Fruit fly (Drosophila melanogaster) whole organism, prepupa: ENCODE data around the gene Ets21C.

ENCODE experiments used
- CG10631 ChIP-seq: fragments of 200-800 bp; sonication (Bioruptor generic); optimal IDR thresholded peaks from 2 replicates; lab custom pipeline; 2016; ENCODE audit warnings: missing biosample characterization, missing genetic modification characterization
- CG10669 ChIP-seq: fragments of 200-800 bp; sonication (Bioruptor generic); optimal IDR thresholded peaks from 3 replicates; lab custom pipeline; 2018; ENCODE audit warnings: missing biosample characterization, mild to moderate bottlenecking, missing genetic modification characterization, moderate library complexity
- CG11294 ChIP-seq: fragments of 200-800 bp; sonication (Bioruptor generic); IDR thresholded peaks from 2 replicates; pipeline ENCODE4 v1.3.6; 2022; ENCODE audit warnings: missing biosample characterization, missing genetic modification characterization
- CG11762 ChIP-seq: fragments of 200-800 bp; sonication (Bioruptor generic); optimal IDR thresholded peaks from 3 replicates; lab custom pipeline; 2016; ENCODE audit warnings: missing biosample characterization, missing genetic modification characterization; ENCODE audit not compliant: insufficient read depth
- CG11902 ChIP-seq: fragments of 200-800 bp; sonication (Bioruptor generic); optimal IDR thresholded peaks from 3 replicates; lab custom pipeline; 2016; ENCODE audit warnings: missing biosample characterization, missing genetic modification characterization
- CG15336 ChIP-seq: fragments of 200-800 bp; sonication (Bioruptor generic); IDR thresholded peaks from 2 replicates; pipeline ENCODE4 v1.3.6; 2022; ENCODE audit warnings: missing biosample characterization, missing genetic modification characterization
- CG31627 ChIP-seq: fragments of 200-800 bp; sonication (Bioruptor generic); optimal IDR thresholded peaks from 3 replicates; lab custom pipeline; 2016; ENCODE audit warnings: missing biosample characterization, missing genetic modification characterization
- CG34406 ChIP-seq: fragments of 200-800 bp; sonication (Bioruptor generic); optimal IDR thresholded peaks from 3 replicates; lab custom pipeline; 2016; ENCODE audit warnings: missing biosample characterization, missing genetic modification characterization
- CG3919 ChIP-seq: fragments of 200-800 bp; sonication (Bioruptor generic); optimal IDR thresholded peaks from 3 replicates; lab custom pipeline; 2016; ENCODE audit warnings: missing biosample characterization, missing genetic modification characterization
- CG4318 ChIP-seq: fragments of 200-800 bp; sonication (Bioruptor generic); optimal IDR thresholded peaks from 3 replicates; lab custom pipeline; 2017; ENCODE audit warnings: missing biosample characterization, mild to moderate bottlenecking, missing genetic modification characterization
- CG6276 ChIP-seq: fragments of 200-800 bp; sonication (Bioruptor generic); optimal IDR thresholded peaks from 2 replicates; lab custom pipeline; 2017; ENCODE audit warnings: missing biosample characterization, mild to moderate bottlenecking, missing genetic modification characterization
- CG6792 ChIP-seq: fragments of 200-800 bp; sonication (Bioruptor generic); optimal IDR thresholded peaks from 3 replicates; lab custom pipeline; 2016; ENCODE audit warnings: missing biosample characterization, missing genetic modification characterization
- CG6808 ChIP-seq: fragments of 200-800 bp; sonication (Bioruptor generic); optimal IDR thresholded peaks from 3 replicates; lab custom pipeline; 2017; ENCODE audit warnings: missing biosample characterization, missing genetic modification characterization, mild to moderate bottlenecking, moderate library complexity, missing genetic modification reagents
- CG7368 ChIP-seq: fragments of 200-800 bp; sonication (Bioruptor generic); optimal IDR thresholded peaks from 3 replicates; lab custom pipeline; 2016; ENCODE audit warnings: missing biosample characterization, missing genetic modification characterization
- CG8119 ChIP-seq: fragments of 200-800 bp; sonication (Bioruptor generic); IDR thresholded peaks from 3 replicates; pipeline ENCODE4 v1.3.6; 2022; ENCODE audit warnings: missing biosample characterization, missing genetic modification characterization
- CG8319 ChIP-seq: fragments of 200-800 bp; sonication (Bioruptor generic); optimal IDR thresholded peaks from 3 replicates; lab custom pipeline; 2016; ENCODE audit warnings: missing biosample characterization, missing genetic modification characterization
- Eip75B ChIP-seq: fragments of 200-800 bp; sonication (Bioruptor generic); optimal IDR thresholded peaks from 3 replicates; lab custom pipeline; 2016; ENCODE audit warnings: missing biosample characterization, missing genetic modification characterization
- Eip78C ChIP-seq: fragments of 200-800 bp; sonication (Bioruptor generic); peaks from one replicate; lab custom pipeline; 2016; ENCODE audit warnings: missing biosample characterization, missing genetic modification characterization
- Ets21C ChIP-seq: fragments of 200-800 bp; sonication (Bioruptor generic); optimal IDR thresholded peaks from 3 replicates; lab custom pipeline; 2016; ENCODE audit warnings: missing biosample characterization, missing genetic modification characterization
- Ets96B ChIP-seq: fragments of 200-800 bp; optimal IDR thresholded peaks from 2 replicates; lab custom pipeline; 2019; ENCODE audit warnings: missing biosample characterization, mild to moderate bottlenecking, missing genetic modification characterization, moderate library complexity
- Gug ChIP-seq: fragments of 200-800 bp; sonication (Bioruptor generic); IDR thresholded peaks from 2 replicates; pipeline ENCODE4 v1.3.6; 2022; ENCODE audit warnings: missing biosample characterization, missing genetic modification characterization
- Hr39 ChIP-seq: fragments of 200-800 bp; sonication (Bioruptor generic); optimal IDR thresholded peaks from 2 replicates; lab custom pipeline; 2016; ENCODE audit warnings: missing biosample characterization, missing genetic modification characterization
- Hr4 ChIP-seq: fragments of 200-800 bp; sonication (Bioruptor generic); optimal IDR thresholded peaks from 3 replicates; lab custom pipeline; 2016; ENCODE audit warnings: missing biosample characterization, missing genetic modification characterization
- Met ChIP-seq: fragments of 200-800 bp; sonication (Bioruptor generic); optimal IDR thresholded peaks from 3 replicates; lab custom pipeline; 2016; ENCODE audit warnings: missing biosample characterization, missing genetic modification characterization
- Smox ChIP-seq: fragments of 200-800 bp; sonication (Bioruptor generic); optimal IDR thresholded peaks from 3 replicates; lab custom pipeline; 2016; ENCODE audit warnings: missing biosample characterization, missing genetic modification characterization
- Sox102F ChIP-seq: fragments of 200-800 bp; sonication (Bioruptor generic); optimal IDR thresholded peaks from 2 replicates; lab custom pipeline; 2016; ENCODE audit warnings: missing biosample characterization, mild to moderate bottlenecking, missing genetic modification characterization
- Sox15 ChIP-seq: fragments of 200-800 bp; sonication (Bioruptor generic); optimal IDR thresholded peaks from 3 replicates; lab custom pipeline; 2016; ENCODE audit warnings: missing biosample characterization, missing genetic modification characterization
- achi ChIP-seq: fragments of 200-800 bp; sonication (Bioruptor generic); optimal IDR thresholded peaks from 3 replicates; lab custom pipeline; 2016; ENCODE audit warnings: missing biosample characterization, missing genetic modification characterization
- acj6 ChIP-seq: fragments of 200-800 bp; sonication (Bioruptor generic); optimal IDR thresholded peaks from 3 replicates; lab custom pipeline; 2016; ENCODE audit warnings: missing biosample characterization, missing genetic modification characterization
- cyc ChIP-seq: fragments of 200-800 bp; sonication (Bioruptor generic); optimal IDR thresholded peaks from 3 replicates; lab custom pipeline; 2016; ENCODE audit warnings: missing biosample characterization, missing genetic modification characterization
- dsx ChIP-seq: fragments of 200-800 bp; optimal IDR thresholded peaks from 3 replicates; lab custom pipeline; 2019; ENCODE audit warnings: missing biosample characterization, mild to moderate bottlenecking, missing genetic modification characterization, moderate library complexity; ENCODE audit not compliant: poor library complexity, severe bottlenecking
- esn ChIP-seq: fragments of 200-800 bp; sonication (Bioruptor generic); optimal IDR thresholded peaks from 2 replicates; lab custom pipeline; 2016; ENCODE audit warnings: missing biosample characterization, mild to moderate bottlenecking, missing genetic modification characterization, moderate library complexity
- fd85E ChIP-seq: fragments of 200-800 bp; sonication (Bioruptor generic); optimal IDR thresholded peaks from 3 replicates; lab custom pipeline; 2016; ENCODE audit warnings: missing biosample characterization, missing genetic modification characterization
- fkh ChIP-seq: fragments of 200-800 bp; sonication (Bioruptor generic); optimal IDR thresholded peaks from 3 replicates; lab custom pipeline; 2017; ENCODE audit warnings: missing biosample characterization, mild to moderate bottlenecking, missing genetic modification characterization, moderate library complexity
- lz ChIP-seq: fragments of 200-800 bp; sonication (Bioruptor generic); optimal IDR thresholded peaks from 3 replicates; lab custom pipeline; 2016; ENCODE audit warnings: missing biosample characterization, missing genetic modification characterization
- net ChIP-seq: fragments of 200-800 bp; sonication (Bioruptor generic); optimal IDR thresholded peaks from 3 replicates; lab custom pipeline; 2016; ENCODE audit warnings: missing biosample characterization, missing genetic modification characterization
- pdm3 ChIP-seq: fragments of 200-800 bp; sonication (Bioruptor generic); optimal IDR thresholded peaks from 3 replicates; lab custom pipeline; 2016; ENCODE audit warnings: missing biosample characterization, missing genetic modification characterization
- spab ChIP-seq: fragments of 200-800 bp; sonication (Bioruptor generic); optimal IDR thresholded peaks from 2 replicates; lab custom pipeline; 2017; ENCODE audit warnings: missing biosample characterization, mild to moderate bottlenecking, missing genetic modification characterization, missing genetic modification reagents
- svp ChIP-seq: fragments of 200-800 bp; sonication (Bioruptor generic); peaks from one replicate; lab custom pipeline; 2016; ENCODE audit warnings: missing biosample characterization, missing genetic modification characterization
- topi ChIP-seq: fragments of 200-800 bp; sonication (Bioruptor generic); optimal IDR thresholded peaks from 3 replicates; lab custom pipeline; 2016; ENCODE audit warnings: missing biosample characterization, missing genetic modification characterization

Gene Ets21C

DNA sequence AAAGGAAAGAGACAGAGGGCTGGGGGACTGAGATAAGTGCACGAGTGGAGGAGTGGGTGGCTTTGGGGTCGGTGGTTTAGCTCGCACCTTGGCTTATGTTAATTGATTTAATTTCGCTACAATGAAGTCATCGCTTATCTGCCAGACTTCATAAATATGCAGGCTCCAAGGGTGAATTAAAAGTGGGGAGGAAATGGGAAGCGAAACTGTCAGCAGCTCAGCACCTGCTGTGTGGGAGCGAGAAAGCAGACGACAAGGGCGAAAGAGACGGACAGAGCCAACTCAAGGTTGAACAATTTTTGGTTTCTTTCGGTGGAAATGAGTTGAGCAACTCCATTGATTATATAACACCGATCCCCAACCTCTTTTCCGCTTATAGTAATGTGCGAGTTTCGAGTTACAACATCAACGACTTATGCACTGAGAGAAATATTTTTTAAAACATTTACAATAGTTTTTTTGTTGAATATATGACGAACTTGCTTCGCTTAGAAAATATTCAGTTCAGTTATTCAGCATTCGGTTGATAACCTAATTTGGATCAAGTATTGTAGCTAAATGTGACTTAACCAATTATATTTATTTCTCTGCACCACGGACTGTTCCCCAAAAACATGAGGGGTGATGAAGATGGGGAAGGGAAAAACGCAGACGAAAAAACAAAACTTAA lies 32.3 kb downstream of the Ets21C start (continued):
- peak; percentile 66 for TF ChIP-seq CG34406 (GFP tag; lab: Kevin White, UChicago)
- TF ChIP-seq Met (GFP tag; lab: Kevin White, UChicago) = peak; percentile 65
- TF ChIP-seq esn (GFP tag; lab: Kevin White, UChicago) = peak; percentile 62
- peak; percentile 67 for TF ChIP-seq Sox15
- TF ChIP-seq net (GFP tag; lab: Kevin White, UChicago) = peak; percentile 43
- TF ChIP-seq Hr4 (GFP tag; lab: Kevin White, UChicago) = peak; percentile 51
- peak; percentile 68 for TF ChIP-seq achi (GFP tag; lab: Kevin White, UChicago)

DNA sequence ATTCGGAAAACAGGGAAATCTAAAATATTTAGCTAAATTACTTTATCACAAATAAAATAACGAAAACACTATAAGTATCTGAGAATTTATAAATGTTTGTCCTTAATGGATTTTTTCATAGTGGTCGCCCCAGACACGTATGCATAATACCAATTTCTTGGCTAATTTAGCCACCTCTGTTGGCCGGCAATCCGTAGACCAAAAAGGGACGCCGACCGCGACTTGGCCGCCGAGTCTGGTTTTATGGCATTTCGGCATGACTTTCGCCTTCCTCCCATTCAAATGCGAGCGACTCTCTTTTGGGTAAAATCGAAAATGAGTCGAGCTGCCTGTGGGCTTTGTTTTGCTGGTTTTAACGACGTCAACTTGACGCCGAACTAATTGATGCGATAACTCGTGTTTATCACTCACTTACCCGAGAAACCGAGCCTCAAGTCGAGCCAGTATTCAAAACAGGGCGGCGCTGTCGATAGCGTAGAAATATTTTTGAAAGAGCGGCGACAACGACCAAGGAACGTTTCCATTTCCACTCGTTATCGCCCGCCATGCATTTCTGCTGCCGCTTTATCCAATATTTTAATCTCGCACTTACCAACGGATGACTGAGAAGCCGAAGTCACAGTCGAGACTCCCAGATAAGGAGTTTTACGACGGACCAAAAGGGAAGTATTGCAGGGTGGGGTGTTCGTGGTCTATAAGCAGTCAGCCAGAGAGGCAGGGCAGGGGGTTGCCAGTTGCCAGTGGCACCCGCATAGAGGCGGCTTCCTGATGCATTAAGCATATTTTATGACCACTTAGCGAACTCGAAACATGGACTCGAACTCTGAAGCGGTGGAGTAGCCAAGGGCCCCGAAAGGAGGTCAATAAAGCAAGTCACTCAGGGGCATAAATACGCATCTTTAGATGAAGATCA lies 33.5 kb downstream of the Ets21C start:
- TF ChIP-seq fd85E (GFP tag; lab: Kevin White, UChicago) (no peak), svp (GFP tag; lab: Kevin White, UChicago) (peak; percentile 70), CG6808 (peak; percentile 17), dsx (GFP tag; lab: Kevin White, UChicago) (no peak), CG31627 (no peak), CG4318 (GFP tag; lab: Kevin White, UChicago) (no peak), CG11762 (no peak), CG8119 (no peak), Sox102F (no peak), Smox (GFP tag; lab: Kevin White, UChicago) (no peak), CG7368 (GFP tag; lab: Kevin White, UChicago) (no peak), Ets96B (no peak), CG34406 (GFP tag; lab: Kevin White, UChicago) (no peak), CG11294 (GFP tag; lab: Robert Waterston, UW) (no peak), lz (GFP tag; lab: Kevin White, UChicago) (no peak), Hr4 (GFP tag; lab: Kevin White, UChicago) (no peak), Hr39 (no peak), Eip78C (GFP tag; lab: Kevin White, UChicago) (peak; percentile 54), fkh (GFP tag; lab: Kevin White, UChicago) (no peak), CG10669 (GFP tag; lab: Kevin White, UChicago) (no peak)

DNA sequence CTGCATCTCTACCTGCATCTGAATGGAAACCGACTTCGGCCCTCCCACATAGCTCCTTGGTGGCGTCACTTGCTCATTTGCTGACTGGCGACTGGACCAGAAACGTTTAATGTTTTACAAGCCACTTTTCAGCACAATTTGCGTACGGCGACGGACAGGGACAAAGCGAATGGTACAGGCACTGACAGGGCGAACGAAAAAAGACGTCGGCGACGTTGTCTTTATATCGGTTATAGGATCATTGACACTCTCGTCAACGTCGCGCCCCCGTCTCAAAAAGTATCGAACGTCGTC lies 34.2 kb downstream of the Ets21C start:
- peak; percentile 33 for TF ChIP-seq svp (GFP tag; lab: Kevin White, UChicago)
- no peak for TF ChIP-seq acj6 (GFP tag; lab: Kevin White, UChicago)
- no peak for TF ChIP-seq CG31627

DNA sequence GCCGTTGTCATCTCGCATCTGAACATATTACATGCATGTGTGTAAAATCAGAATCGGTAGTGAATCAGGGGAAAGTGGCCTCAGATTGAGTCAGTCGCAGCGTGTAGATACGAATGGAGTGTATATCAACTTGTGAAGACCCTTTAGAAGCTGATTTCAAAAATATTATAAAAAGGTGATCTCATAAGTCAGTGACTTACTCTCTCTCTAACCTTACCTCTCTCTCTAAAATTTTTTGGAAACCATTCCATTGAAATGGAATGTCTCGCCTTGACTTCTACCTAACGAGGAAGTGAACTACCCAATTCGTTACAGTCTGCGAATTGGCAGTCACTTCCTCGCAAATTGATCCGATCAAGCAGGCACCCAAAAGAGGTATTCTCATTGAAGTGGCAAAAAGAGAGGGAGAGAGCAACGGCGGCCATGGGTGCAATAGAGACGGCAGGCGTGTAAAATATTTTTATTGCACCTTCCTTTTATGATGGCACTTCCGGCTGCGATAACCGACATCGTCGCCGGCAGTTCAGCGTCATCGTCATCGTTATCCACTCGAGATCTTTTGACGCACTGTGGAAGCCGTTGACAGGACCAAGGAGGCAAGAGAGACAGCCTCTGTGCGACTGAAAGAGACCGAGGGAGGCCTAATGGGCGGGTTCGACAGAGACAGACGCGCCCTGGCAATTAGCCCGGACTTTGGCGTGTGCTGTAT lies 34.7 kb downstream of the Ets21C start:
- TF ChIP-seq CG8319 (GFP tag; lab: Kevin White, UChicago) (peak; percentile 13), pdm3 (GFP tag; lab: Kevin White, UChicago) (peak; percentile 40), Gug (GFP tag; lab: Robert Waterston, UW) (no peak), CG7368 (GFP tag; lab: Kevin White, UChicago) (peak; percentile 4), topi (GFP tag; lab: Kevin White, UChicago) (peak; percentile 63), acj6 (GFP tag; lab: Kevin White, UChicago) (peak; percentile 19), spab (GFP tag; lab: Kevin White, UChicago) (peak; percentile 12), CG6276 (GFP tag; lab: Kevin White, UChicago) (no peak), CG6808 (no peak), lz (GFP tag; lab: Kevin White, UChicago) (peak; percentile 47), Eip78C (GFP tag; lab: Kevin White, UChicago) (peak; percentile 85), CG10669 (GFP tag; lab: Kevin White, UChicago) (peak; percentile 21), CG8119 (no peak), dsx (GFP tag; lab: Kevin White, UChicago) (no peak), Hr39 (peak; percentile 66), CG31627 (peak; percentile 56), cyc (GFP tag; lab: Kevin White, UChicago) (peak; percentile 38), Ets96B (peak; percentile 43), Eip75B (GFP tag; lab: Kevin White, UChicago) (peak; percentile 47), CG3919 (GFP tag; lab: Kevin White, UChicago) (peak; percentile 47), Sox15 (peak; percentile 2), CG15336 (GFP tag; lab: Robert Waterston, UW) (no peak), CG34406 (GFP tag; lab: Kevin White, UChicago) (peak; percentile 36), CG4318 (GFP tag; lab: Kevin White, UChicago) (no peak), CG11902 (GFP tag; lab: Kevin White, UChicago) (peak; percentile 13), CG11294 (GFP tag; lab: Robert Waterston, UW) (no peak), CG6792 (GFP tag; lab: Kevin White, UChicago) (peak; percentile 55), Ets21C (peak; percentile 69), CG10631 (GFP tag; lab: Kevin White, UChicago) (peak; percentile 24)
